Worm (Caenorhabditis elegans): ENCODE results near the gene Y38E10A.33.

Y38E10A.33 gene

ce11 chrII:12689333-12689732, 9.9 kb upstream of the Y38E10A.33 start:
- TF ChIP-seq set-16 (GFP tag; IDR thresholded peaks at IDR 0.05) (no peak), hlh-30 (tag; optimal IDR thresholded peaks at IDR 0.05; ENCODE audit: insufficient read depth) (peak; percentile 33), unc-62 (GFP tag; optimal IDR thresholded peaks at IDR 0.05 in 1 of 2) (peak in 1 of 2 experiments; percentile 8), unc-62 (tag; optimal IDR thresholded peaks at IDR 0.05) (no peak)

ce11 chrII:12678867-12679134, 645 bp downstream of the Y38E10A.33 start, which contains the start of gene Y38E10A.24:
Gene Y38E10A.24 (plus strand): TSS chrII:12679035.
- TF ChIP-seq nhr-48 (tag; optimal IDR thresholded peaks at IDR 0.05) (no peak), ctbp-1 (GFP tag; IDR thresholded peaks at IDR 0.05) (no peak), snpc-4 (tag; optimal IDR thresholded peaks at IDR 0.05) (no peak), duxl-1 (tag; optimal IDR thresholded peaks at IDR 0.05; ENCODE audit: poor library complexity) (no peak), lin-38 (GFP tag; IDR thresholded peaks at IDR 0.05) (no peak), mdt-29 (GFP tag; IDR thresholded peaks at IDR 0.05) (no peak), cey-2 (tag; optimal IDR thresholded peaks at IDR 0.05; ENCODE audit: borderline replicate concordance, insufficient read depth) (no peak), daf-16 (GFP tag; optimal IDR thresholded peaks at IDR 0.05) (no peak), daf-16 (tag; optimal IDR thresholded peaks at IDR 0.05) (no peak), ces-1 (GFP tag; optimal IDR thresholded peaks at IDR 0.05) (no peak)

ce11 chrII:12677975-12678866, 1.2 kb downstream of the Y38E10A.33 start:
- no peak for TF ChIP-seq ceh-62 (tag; optimal IDR thresholded peaks at IDR 0.05)
- peak; percentile 78 for TF ChIP-seq nhr-111 (GFP tag; optimal IDR thresholded peaks at IDR 0.05)
- TF ChIP-seq tag-97 (GFP tag; IDR thresholded peaks at IDR 0.05) = no peak
- TF ChIP-seq F37D6.2 (tag; optimal IDR thresholded peaks at IDR 0.05) = peak; percentile 17
- peak; percentile 66; the same call in 1 of the 2 replicates for TF ChIP-seq ZK337.2 (GFP tag; IDR thresholded peaks at IDR 0.05)
- peak; percentile 80; the same call in 1 of the 2 replicates for TF ChIP-seq dmd-8 (GFP tag; IDR thresholded peaks at IDR 0.05)
- TF ChIP-seq T20F7.1 (GFP tag; optimal IDR thresholded peaks at IDR 0.05) = peak; percentile 96
- TF ChIP-seq hmg-1.1 (GFP tag; IDR thresholded peaks at IDR 0.05) = peak; percentile 35; the same call in 1 of the 2 replicates
- TF ChIP-seq mep-1 (tag; optimal IDR thresholded peaks at IDR 0.05) = peak; percentile 69
- TF ChIP-seq ceh-32 (tag; optimal IDR thresholded peaks at IDR 0.05; ENCODE audit: poor library complexity) = no peak
- peak; percentile 58 for TF ChIP-seq nhr-6 (tag; optimal IDR thresholded peaks at IDR 0.05)
- peak; percentile 76 for TF ChIP-seq nhr-102 (tag; optimal IDR thresholded peaks at IDR 0.05)
- TF ChIP-seq madf-9 (GFP tag; conservative IDR thresholded peaks at IDR 0.05) = no peak
- TF ChIP-seq aha-1 (tag) = peak; percentile 58
- peak in 1 of 2 experiments; percentile 83 for TF ChIP-seq hif-1 (tag; optimal IDR thresholded peaks at IDR 0.05)
- TF ChIP-seq dmd-6 (GFP tag; IDR thresholded peaks at IDR 0.05) = peak; percentile 62
- peak; percentile 26 for TF ChIP-seq nhr-28 (tag; optimal IDR thresholded peaks at IDR 0.05)
- 0 out of 2 replicates have a peak, but pooled peaks have one; percentile 22 for TF ChIP-seq zip-11 (GFP tag; IDR thresholded peaks at IDR 0.05)
- peak; percentile 47 for TF ChIP-seq zip-2 (tag; optimal IDR thresholded peaks at IDR 0.05)
- peak; percentile 86; the same call in 1 of the 2 replicates for TF ChIP-seq F44E2.7 (GFP tag; IDR thresholded peaks at IDR 0.05)
- TF ChIP-seq mxl-2 (GFP tag; conservative IDR thresholded peaks at IDR 0.05) = peak; percentile 41; the same call in 1 of the 2 replicates
- TF ChIP-seq lin-15B (tag; optimal IDR thresholded peaks at IDR 0.05) = peak; percentile 67
- peak; percentile 64 for TF ChIP-seq sdz-12 (GFP tag; optimal IDR thresholded peaks at IDR 0.05)
- peak; percentile 98 for TF ChIP-seq mes-2 (tag; optimal IDR thresholded peaks at IDR 0.05; ENCODE audit: poor library complexity, severe bottlenecking)
- TF ChIP-seq ZK546.5 (tag; optimal IDR thresholded peaks at IDR 0.05) = no peak
- TF ChIP-seq Y105C5A.15 (GFP tag; IDR thresholded peaks at IDR 0.05) = 0 out of 2 replicates have a peak, but pooled peaks have one; percentile 56
- peak; percentile 75 for TF ChIP-seq pha-4 (GFP tag; IDR thresholded peaks at IDR 0.05)
- no peak for TF ChIP-seq pha-4 (tag; optimal IDR thresholded peaks at IDR 0.05)
- peak; percentile 44 for TF ChIP-seq hlh-30 (tag; optimal IDR thresholded peaks at IDR 0.05; ENCODE audit: insufficient read depth)
- peak; percentile 69; the same call in 1 of the 2 replicates for TF ChIP-seq mdt-29 (GFP tag; IDR thresholded peaks at IDR 0.05)
- TF ChIP-seq dmd-9 (GFP tag; IDR thresholded peaks at IDR 0.05) = peak; percentile 65
- 0 out of 2 replicates have a peak, but pooled peaks have one; percentile 79 for TF ChIP-seq zfp-3 (GFP tag; conservative IDR thresholded peaks at IDR 0.05)
- TF ChIP-seq lin-39 (tag; optimal IDR thresholded peaks at IDR 0.05) = no peak

Data from whole organism, L4 larva.